Fruit fly (Drosophila melanogaster) whole organism, prepupa: ENCODE data around the gene csw.
A peak's percentile ranks its signal among the peaks of the same experiment; 100 is the strongest.

Experiments used
- Blimp-1 ChIP-seq: fragments of 200-800 bp; sonication (Bioruptor generic); optimal IDR thresholded peaks from 3 replicates; lab custom pipeline; 2017; ENCODE audit warnings: missing biosample characterization, missing genetic modification characterization, mild to moderate bottlenecking, moderate library complexity, missing genetic modification reagents
- CG10669 ChIP-seq: fragments of 200-800 bp; sonication (Bioruptor generic); optimal IDR thresholded peaks from 3 replicates; lab custom pipeline; 2018; ENCODE audit warnings: missing biosample characterization, mild to moderate bottlenecking, missing genetic modification characterization, moderate library complexity
- CG11762 ChIP-seq: fragments of 200-800 bp; sonication (Bioruptor generic); optimal IDR thresholded peaks from 3 replicates; lab custom pipeline; 2016; ENCODE audit warnings: missing biosample characterization, missing genetic modification characterization; ENCODE audit not compliant: insufficient read depth
- CG11902 ChIP-seq: fragments of 200-800 bp; sonication (Bioruptor generic); optimal IDR thresholded peaks from 3 replicates; lab custom pipeline; 2016; ENCODE audit warnings: missing biosample characterization, missing genetic modification characterization
- CG15336 ChIP-seq: fragments of 200-800 bp; sonication (Bioruptor generic); IDR thresholded peaks from 2 replicates; pipeline ENCODE4 v1.3.6; 2022; ENCODE audit warnings: missing biosample characterization, missing genetic modification characterization
- CG1621 ChIP-seq: fragments of 200-800 bp; sonication (Bioruptor generic); optimal IDR thresholded peaks from 3 replicates; lab custom pipeline; 2018; ENCODE audit warnings: missing biosample characterization, mild to moderate bottlenecking, missing genetic modification characterization
- CG16779 ChIP-seq: fragments of 200-800 bp; sonication (Bioruptor generic); optimal IDR thresholded peaks from 3 replicates; lab custom pipeline; 2017; ENCODE audit warnings: missing biosample characterization, mild to moderate bottlenecking, missing genetic modification characterization
- CG3032 ChIP-seq: fragments of 200-800 bp; optimal IDR thresholded peaks from 2 replicates; lab custom pipeline; 2019; ENCODE audit warnings: missing biosample characterization, mild to moderate bottlenecking, missing genetic modification characterization, moderate library complexity
- CG32006 ChIP-seq: fragments of 200-800 bp; sonication (Bioruptor generic); optimal IDR thresholded peaks from 3 replicates; lab custom pipeline; 2017; ENCODE audit warnings: missing biosample characterization, mild to moderate bottlenecking, missing genetic modification characterization
- CG3919 ChIP-seq: fragments of 200-800 bp; sonication (Bioruptor generic); optimal IDR thresholded peaks from 3 replicates; lab custom pipeline; 2016; ENCODE audit warnings: missing biosample characterization, missing genetic modification characterization
- CG4318 ChIP-seq: fragments of 200-800 bp; sonication (Bioruptor generic); optimal IDR thresholded peaks from 3 replicates; lab custom pipeline; 2017; ENCODE audit warnings: missing biosample characterization, mild to moderate bottlenecking, missing genetic modification characterization
- CG6163 ChIP-seq: fragments of 200-800 bp; sonication (Bioruptor generic); IDR thresholded peaks from 3 replicates; pipeline ENCODE4 v1.3.6; 2022; ENCODE audit warnings: missing biosample characterization, missing genetic modification characterization
- CG6276 ChIP-seq: fragments of 200-800 bp; sonication (Bioruptor generic); optimal IDR thresholded peaks from 2 replicates; lab custom pipeline; 2017; ENCODE audit warnings: missing biosample characterization, mild to moderate bottlenecking, missing genetic modification characterization
- CG6792 ChIP-seq: fragments of 200-800 bp; sonication (Bioruptor generic); optimal IDR thresholded peaks from 3 replicates; lab custom pipeline; 2016; ENCODE audit warnings: missing biosample characterization, missing genetic modification characterization
- CG6808 ChIP-seq: fragments of 200-800 bp; sonication (Bioruptor generic); optimal IDR thresholded peaks from 3 replicates; lab custom pipeline; 2017; ENCODE audit warnings: missing biosample characterization, missing genetic modification characterization, mild to moderate bottlenecking, moderate library complexity, missing genetic modification reagents
- CG6854 ChIP-seq: fragments of 200-800 bp; sonication (Bioruptor generic); optimal IDR thresholded peaks from 2 replicates; lab custom pipeline; 2017; ENCODE audit warnings: missing biosample characterization, mild to moderate bottlenecking, missing genetic modification characterization
- CG8119 ChIP-seq: fragments of 200-800 bp; sonication (Bioruptor generic); IDR thresholded peaks from 3 replicates; pipeline ENCODE4 v1.3.6; 2022; ENCODE audit warnings: missing biosample characterization, missing genetic modification characterization
- Eip75B ChIP-seq: fragments of 200-800 bp; sonication (Bioruptor generic); optimal IDR thresholded peaks from 3 replicates; lab custom pipeline; 2016; ENCODE audit warnings: missing biosample characterization, missing genetic modification characterization
- Eip78C ChIP-seq: fragments of 200-800 bp; sonication (Bioruptor generic); peaks from one replicate; lab custom pipeline; 2016; ENCODE audit warnings: missing biosample characterization, missing genetic modification characterization
- Ets96B ChIP-seq: fragments of 200-800 bp; optimal IDR thresholded peaks from 2 replicates; lab custom pipeline; 2019; ENCODE audit warnings: missing biosample characterization, mild to moderate bottlenecking, missing genetic modification characterization, moderate library complexity
- Gug ChIP-seq: fragments of 200-800 bp; sonication (Bioruptor generic); IDR thresholded peaks from 2 replicates; pipeline ENCODE4 v1.3.6; 2022; ENCODE audit warnings: missing biosample characterization, missing genetic modification characterization
- Hr38 ChIP-seq: sonication (Bioruptor generic); optimal IDR thresholded peaks from 2 replicates; lab custom pipeline; 2016; ENCODE audit warnings: missing biosample characterization, missing genetic modification characterization
- Hr4 ChIP-seq: fragments of 200-800 bp; sonication (Bioruptor generic); optimal IDR thresholded peaks from 3 replicates; lab custom pipeline; 2016; ENCODE audit warnings: missing biosample characterization, missing genetic modification characterization
- Lpt ChIP-seq: fragments of 200-800 bp; sonication (Bioruptor generic); optimal IDR thresholded peaks from 3 replicates; lab custom pipeline; 2016; ENCODE audit warnings: missing biosample characterization, missing genetic modification characterization
- Met ChIP-seq: fragments of 200-800 bp; sonication (Bioruptor generic); optimal IDR thresholded peaks from 3 replicates; lab custom pipeline; 2016; ENCODE audit warnings: missing biosample characterization, missing genetic modification characterization
- OdsH ChIP-seq: fragments of 200-800 bp; sonication (Bioruptor generic); optimal IDR thresholded peaks from 3 replicates; lab custom pipeline; 2016; ENCODE audit warnings: missing biosample characterization, missing genetic modification characterization
- Sox102F ChIP-seq: fragments of 200-800 bp; sonication (Bioruptor generic); optimal IDR thresholded peaks from 2 replicates; lab custom pipeline; 2016; ENCODE audit warnings: missing biosample characterization, mild to moderate bottlenecking, missing genetic modification characterization
- Sox14 ChIP-seq: fragments of 200-800 bp; sonication (Bioruptor generic); optimal IDR thresholded peaks from 3 replicates; lab custom pipeline; 2016; ENCODE audit warnings: missing biosample characterization, missing genetic modification characterization
- Sox15 ChIP-seq: fragments of 200-800 bp; sonication (Bioruptor generic); optimal IDR thresholded peaks from 3 replicates; lab custom pipeline; 2016; ENCODE audit warnings: missing biosample characterization, missing genetic modification characterization
- achi ChIP-seq: fragments of 200-800 bp; sonication (Bioruptor generic); optimal IDR thresholded peaks from 3 replicates; lab custom pipeline; 2016; ENCODE audit warnings: missing biosample characterization, missing genetic modification characterization
- cyc ChIP-seq: fragments of 200-800 bp; sonication (Bioruptor generic); optimal IDR thresholded peaks from 3 replicates; lab custom pipeline; 2016; ENCODE audit warnings: missing biosample characterization, missing genetic modification characterization
- dac ChIP-seq: fragments of 200-800 bp; sonication (Bioruptor generic); optimal IDR thresholded peaks from 2 replicates; lab custom pipeline; 2017; ENCODE audit warnings: missing biosample characterization, mild to moderate bottlenecking, missing genetic modification characterization
- dsx ChIP-seq: fragments of 200-800 bp; optimal IDR thresholded peaks from 3 replicates; lab custom pipeline; 2019; ENCODE audit warnings: missing biosample characterization, mild to moderate bottlenecking, missing genetic modification characterization, moderate library complexity; ENCODE audit not compliant: poor library complexity, severe bottlenecking
- eg ChIP-seq: fragments of 200-800 bp; sonication (Bioruptor generic); IDR thresholded peaks from 3 replicates; pipeline ENCODE4 v1.3.6; 2022; ENCODE audit warnings: missing biosample characterization, missing genetic modification characterization
- esn ChIP-seq: fragments of 200-800 bp; sonication (Bioruptor generic); optimal IDR thresholded peaks from 2 replicates; lab custom pipeline; 2016; ENCODE audit warnings: missing biosample characterization, mild to moderate bottlenecking, missing genetic modification characterization, moderate library complexity
- fd59A ChIP-seq: fragments of 200-800 bp; sonication (Bioruptor generic); optimal IDR thresholded peaks from 2 replicates; lab custom pipeline; 2017; ENCODE audit warnings: missing biosample characterization, mild to moderate bottlenecking, missing genetic modification characterization, missing genetic modification reagents
- fd85E ChIP-seq: fragments of 200-800 bp; sonication (Bioruptor generic); optimal IDR thresholded peaks from 3 replicates; lab custom pipeline; 2016; ENCODE audit warnings: missing biosample characterization, missing genetic modification characterization
- fkh ChIP-seq: fragments of 200-800 bp; sonication (Bioruptor generic); optimal IDR thresholded peaks from 3 replicates; lab custom pipeline; 2017; ENCODE audit warnings: missing biosample characterization, mild to moderate bottlenecking, missing genetic modification characterization, moderate library complexity
- lz ChIP-seq: fragments of 200-800 bp; sonication (Bioruptor generic); optimal IDR thresholded peaks from 3 replicates; lab custom pipeline; 2016; ENCODE audit warnings: missing biosample characterization, missing genetic modification characterization
- net ChIP-seq: fragments of 200-800 bp; sonication (Bioruptor generic); optimal IDR thresholded peaks from 3 replicates; lab custom pipeline; 2016; ENCODE audit warnings: missing biosample characterization, missing genetic modification characterization
- pdm3 ChIP-seq: fragments of 200-800 bp; sonication (Bioruptor generic); optimal IDR thresholded peaks from 3 replicates; lab custom pipeline; 2016; ENCODE audit warnings: missing biosample characterization, missing genetic modification characterization
- salr ChIP-seq, 2 experiments: fragments of 200-800 bp; sonication (Bioruptor generic); optimal IDR thresholded peaks; 3 replicates each; lab custom pipeline; 2016 to 2018; ENCODE audit warnings: missing biosample characterization in 2 of 2, missing genetic modification characterization in 2 of 2, mild to moderate bottlenecking in 1 of 2
- ss ChIP-seq, 2 experiments: fragments of 200-800 bp; sonication (Bioruptor generic); optimal IDR thresholded peaks; 2 replicates in 1 of 2; 3 replicates in 1 of 2; lab custom pipeline; 2017 to 2018; ENCODE audit warnings: mild to moderate bottlenecking in 2 of 2, missing biosample characterization in 2 of 2, missing genetic modification characterization in 2 of 2, moderate library complexity in 1 of 2
- svp ChIP-seq: fragments of 200-800 bp; sonication (Bioruptor generic); peaks from one replicate; lab custom pipeline; 2016; ENCODE audit warnings: missing biosample characterization, missing genetic modification characterization
- vri ChIP-seq: fragments of 200-800 bp; sonication (Bioruptor generic); optimal IDR thresholded peaks from 3 replicates; lab custom pipeline; 2016; ENCODE audit warnings: missing biosample characterization, mild to moderate bottlenecking, missing genetic modification characterization

Gene csw

DNA sequence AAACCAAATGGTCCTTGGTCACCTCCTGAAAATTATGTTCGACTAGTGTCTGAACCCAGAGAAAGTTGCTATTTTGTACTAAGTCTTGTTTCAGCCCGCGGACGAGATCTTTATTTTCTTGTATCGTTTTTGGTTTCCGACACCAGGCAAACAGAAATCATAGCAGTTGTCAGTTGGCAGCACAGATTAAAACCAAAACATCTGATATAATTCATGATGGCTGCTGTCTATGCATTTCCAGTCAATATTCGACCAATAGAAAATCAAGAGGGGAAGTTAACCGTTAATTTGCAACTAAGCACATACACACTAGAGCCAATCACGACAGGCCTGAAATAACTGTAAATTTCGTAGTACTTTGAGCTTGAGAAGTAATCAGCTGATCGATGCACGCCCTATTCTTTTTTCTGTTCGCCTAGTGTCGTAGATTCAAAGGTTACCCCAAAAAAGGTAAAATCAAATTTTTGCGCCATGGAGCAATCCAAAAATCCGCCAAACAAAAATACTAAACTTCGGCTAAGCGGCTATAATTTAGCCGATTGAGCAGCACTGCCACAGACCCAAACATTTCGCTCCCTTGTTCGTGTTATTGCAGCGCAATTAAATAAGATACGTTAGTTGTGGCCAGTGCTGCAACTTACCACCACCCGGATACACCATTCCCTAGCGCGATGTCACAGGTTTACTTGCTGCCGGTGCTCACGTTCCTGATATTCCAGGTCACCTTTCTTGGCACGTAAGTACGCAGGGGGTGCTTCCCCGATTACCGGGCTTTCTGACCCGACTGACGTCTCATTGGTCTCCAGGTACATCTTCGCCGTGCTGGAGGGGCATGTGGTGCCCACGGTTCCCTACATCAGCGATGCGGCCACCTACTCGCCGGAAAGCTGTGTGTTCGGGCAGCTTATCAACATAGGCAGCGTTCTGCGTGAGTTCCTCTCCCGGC is 17.3 kb upstream of the csw start, which contains the start of gene CG4025:
Gene CG4025 (plus strand): TSS at position 555 of the 946 bp plus-strand sequence.
- TF ChIP-seq lz (GFP tag; lab: Kevin White, UChicago): no peak
- TF ChIP-seq CG32006 (GFP tag; lab: Kevin White, UChicago): no peak
- TF ChIP-seq ss (GFP tag; optimal IDR thresholded peaks at IDR 0.05; lab: Kevin White, UChicago): no peak

DNA sequence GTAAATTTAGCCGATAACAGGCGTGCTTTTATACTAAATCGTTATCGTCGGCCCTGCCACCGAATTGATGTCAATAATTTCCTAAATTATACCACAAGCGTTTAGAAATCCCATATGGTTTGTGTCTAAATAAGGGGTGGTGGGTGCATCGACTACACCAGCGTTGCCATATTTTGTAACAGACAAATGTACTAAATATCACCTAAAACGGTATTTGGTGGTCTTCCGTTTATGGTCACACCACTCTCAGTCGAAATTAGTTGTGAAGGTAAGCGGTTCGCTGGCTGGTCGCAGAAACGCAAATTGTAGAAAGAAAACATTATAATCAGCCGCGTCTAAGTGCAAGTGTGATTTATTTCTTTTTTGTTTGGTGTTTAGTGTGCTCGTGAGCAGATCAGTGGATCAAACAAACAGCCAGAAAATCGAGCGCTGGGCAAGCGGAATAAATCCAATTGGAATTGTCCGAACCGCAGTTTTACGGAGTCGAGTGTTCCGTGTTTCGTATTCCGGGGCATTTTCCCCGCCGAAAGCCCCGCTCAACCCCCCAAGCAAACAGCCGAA is 13.6 kb upstream of the csw start, which contains the start of the genes CG16903 and Unc-76:
Gene CG16903 (minus strand): TSS at position 39 of the 561 bp plus-strand sequence.
Gene Unc-76 (plus strand): TSS at position 244 of the 561 bp plus-strand sequence.
- peak; percentile 70 for TF ChIP-seq svp (GFP tag; lab: Kevin White, UChicago)
- peak in 1 of 2 experiments; percentile 2 for TF ChIP-seq salr (GFP tag; optimal IDR thresholded peaks at IDR 0.05; lab: Kevin White, UChicago)
- no peak for TF ChIP-seq Eip75B (GFP tag; lab: Kevin White, UChicago)
- peak; percentile 59 for TF ChIP-seq dsx
- TF ChIP-seq Eip78C (GFP tag; lab: Kevin White, UChicago): peak; percentile 83
- TF ChIP-seq CG11902 (GFP tag; lab: Kevin White, UChicago): no peak
- TF ChIP-seq Lpt (GFP tag; lab: Kevin White, UChicago): no peak
- TF ChIP-seq fd85E (GFP tag; lab: Kevin White, UChicago): no peak
- peak; percentile 25 for TF ChIP-seq CG16779 (tag; lab: Kevin White, UChicago)
- TF ChIP-seq dac (GFP tag; lab: Kevin White, UChicago): no peak
- TF ChIP-seq CG11762 (GFP tag; lab: Kevin White, UChicago): no peak
- TF ChIP-seq pdm3 (GFP tag; lab: Kevin White, UChicago): no peak
- no peak for TF ChIP-seq CG6276 (GFP tag; lab: Kevin White, UChicago)
- peak; percentile 30; the same call in 1 of the 2 replicates for TF ChIP-seq CG15336 (GFP tag; lab: Robert Waterston, UW)
- TF ChIP-seq Hr4: no peak
- no peak for TF ChIP-seq CG10669
- TF ChIP-seq Ets96B (tag; lab: Kevin White, UChicago): peak; percentile 28
- TF ChIP-seq ss (GFP tag; optimal IDR thresholded peaks at IDR 0.05; lab: Kevin White, UChicago): peak; percentile 41 to 54
- TF ChIP-seq net (GFP tag; lab: Kevin White, UChicago): no peak
- 0 out of 3 replicates have a peak, but pooled peaks have one; percentile 26 for TF ChIP-seq CG6163 (GFP tag; lab: Robert Waterston, UW)
- peak; percentile 6 for TF ChIP-seq CG3919
- TF ChIP-seq fkh (GFP tag; lab: Kevin White, UChicago): peak; percentile 11
- peak; percentile 51 for TF ChIP-seq vri (GFP tag; lab: Kevin White, UChicago)
- no peak for TF ChIP-seq Gug
- TF ChIP-seq esn (GFP tag; lab: Kevin White, UChicago): peak; percentile 17
- TF ChIP-seq cyc: no peak
- no peak for TF ChIP-seq CG6792
- 0 out of 3 replicates have a peak, but pooled peaks have one; percentile 7 for TF ChIP-seq eg (GFP tag; lab: Robert Waterston, UW)
- TF ChIP-seq Sox102F (GFP tag; lab: Kevin White, UChicago): no peak
- TF ChIP-seq fd59A (GFP tag; lab: Kevin White, UChicago): no peak
- no peak for TF ChIP-seq Hr38
- TF ChIP-seq CG4318 (GFP tag; lab: Kevin White, UChicago): no peak
- TF ChIP-seq CG6854 (GFP tag; lab: Kevin White, UChicago): peak; percentile 85
- peak; percentile 32 for TF ChIP-seq Sox14 (GFP tag; lab: Kevin White, UChicago)
- no peak for TF ChIP-seq CG32006 (GFP tag; lab: Kevin White, UChicago)
- peak; percentile 27 for TF ChIP-seq CG3032 (tag; lab: Kevin White, UChicago)
- no peak for TF ChIP-seq Met
- no peak for TF ChIP-seq Blimp-1 (GFP tag; lab: Kevin White, UChicago)
- TF ChIP-seq CG8119 (GFP tag; lab: Robert Waterston, UW): peak; percentile 34; the same call in 1 of the 3 replicates
- TF ChIP-seq achi (GFP tag; lab: Kevin White, UChicago): no peak
- peak; percentile 13 for TF ChIP-seq CG6808 (GFP tag; lab: Kevin White, UChicago)
- TF ChIP-seq lz (GFP tag; lab: Kevin White, UChicago): peak; percentile 21
- peak; percentile 51 for TF ChIP-seq CG1621 (tag; lab: Kevin White, UChicago)
- TF ChIP-seq OdsH (GFP tag; lab: Kevin White, UChicago): no peak
- no peak for TF ChIP-seq Sox15
